Fruit fly (Drosophila melanogaster) S2 (cell line): ENCODE results near the gene CG3225.

Source experiments
- CG8478 ChIP-seq: fragments of >200 bp; optimal IDR thresholded peaks from 2 replicates; lab custom pipeline; 2018
- CTCF ChIP-seq, 2 experiments: fragments of >200 bp; optimal IDR thresholded peaks; 2 replicates each; lab custom pipeline; 2018

DNA sequence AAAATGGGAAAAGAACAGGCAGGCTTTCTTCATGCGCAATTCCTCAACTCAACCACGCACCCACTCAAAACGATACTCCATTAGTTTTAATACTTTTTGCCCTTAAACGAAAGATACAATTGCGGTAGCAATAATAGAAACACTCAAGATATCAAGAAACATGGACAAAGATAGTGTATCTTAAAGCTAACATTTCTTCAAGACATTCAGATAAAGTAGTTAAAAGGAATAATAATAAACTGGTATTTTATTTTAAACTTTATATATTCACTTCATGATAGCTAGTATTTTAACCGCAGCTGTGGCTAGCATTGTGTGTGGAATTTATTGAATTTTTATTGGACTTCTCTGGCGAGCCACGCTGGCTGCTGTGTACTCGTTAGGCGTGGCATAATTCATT lies 38.1 kb upstream of the CG3225 start:
- TF ChIP-seq CG8478 (no peak), CTCF (optimal IDR thresholded peaks at IDR 0.05; lab: Kevin White, UChicago) (no peak)
